Fruit fly (Drosophila melanogaster) whole organism, embryonic: Measurements from ENCODE around the gene Nup153.

ENCODE experiments used
- Asciz ChIP-seq: fragments of 200-800 bp; sonication (Bioruptor generic); optimal IDR thresholded peaks from 2 replicates; lab custom pipeline; 2017; ENCODE audit warnings: missing biosample characterization, mild to moderate bottlenecking, missing genetic modification characterization, missing genetic modification reagents
- B-H2 ChIP-seq: fragments of 200-800 bp; sonication (Bioruptor generic); optimal IDR thresholded peaks from 2 replicates; lab custom pipeline; 2018; ENCODE audit warnings: missing biosample characterization, mild to moderate bottlenecking, missing genetic modification characterization
- CG10431 ChIP-seq: fragments of 200-800 bp; sonication (Bioruptor generic); optimal IDR thresholded peaks from 3 replicates; lab custom pipeline; 2018; ENCODE audit warnings: missing biosample characterization, mild to moderate bottlenecking, missing genetic modification characterization
- CG12391 ChIP-seq: fragments of 200-800 bp; sonication (Bioruptor generic); optimal IDR thresholded peaks from 3 replicates; lab custom pipeline; 2018; ENCODE audit warnings: missing biosample characterization, mild to moderate bottlenecking, missing genetic modification characterization, moderate library complexity
- CG13296 ChIP-seq: fragments of 200-800 bp; sonication (Bioruptor generic); optimal IDR thresholded peaks from 3 replicates; lab custom pipeline; 2018; ENCODE audit warnings: missing biosample characterization, mild to moderate bottlenecking, missing genetic modification characterization
- CG15514 ChIP-seq: fragments of 200-800 bp; sonication (Bioruptor generic); optimal IDR thresholded peaks from 3 replicates; lab custom pipeline; 2017; ENCODE audit warnings: missing biosample characterization, missing genetic modification characterization, mild to moderate bottlenecking, moderate library complexity, missing genetic modification reagents
- CG18011 ChIP-seq: fragments of 200-800 bp; sonication (Bioruptor generic); optimal IDR thresholded peaks from 2 replicates; lab custom pipeline; 2017; ENCODE audit warnings: missing biosample characterization, missing genetic modification characterization, mild to moderate bottlenecking, moderate library complexity, missing genotype
- CG42726 ChIP-seq: fragments of 200-800 bp; sonication (Bioruptor generic); IDR thresholded peaks from 2 replicates; pipeline ENCODE4 v1.3.6; 2022; ENCODE audit warnings: missing biosample characterization, missing genetic modification characterization; ENCODE audit not compliant: partially characterized antibody
- CG4820 ChIP-seq: fragments of 200-800 bp; sonication (Bioruptor generic); optimal IDR thresholded peaks from 3 replicates; lab custom pipeline; 2016; ENCODE audit warnings: missing biosample characterization, missing genetic modification characterization
- CG6254 ChIP-seq: fragments of 200-800 bp; sonication (Bioruptor generic); optimal IDR thresholded peaks from 3 replicates; lab custom pipeline; 2017; ENCODE audit warnings: mild to moderate bottlenecking, missing biosample characterization, missing genetic modification reagents, missing genetic modification characterization
- CG6689 ChIP-seq: fragments of 200-800 bp; sonication (Bioruptor generic); IDR thresholded peaks from 2 replicates; pipeline ENCODE4 v1.3.6; 2022; ENCODE audit warnings: missing biosample characterization, missing genetic modification characterization
- CG9817 ChIP-seq: fragments of 200-800 bp; sonication (Bioruptor generic); optimal IDR thresholded peaks from 2 replicates; lab custom pipeline; 2018; ENCODE audit warnings: missing biosample characterization, mild to moderate bottlenecking, missing genetic modification characterization, moderate library complexity
- Camta ChIP-seq: fragments of 200-800 bp; sonication (Bioruptor generic); optimal IDR thresholded peaks from 2 replicates; lab custom pipeline; 2016; ENCODE audit warnings: missing biosample characterization, missing genetic modification characterization
- Dbx ChIP-seq: fragments of 200-800 bp; sonication (Bioruptor generic); IDR thresholded peaks from 3 replicates; pipeline ENCODE4 v1.3.6; 2022; ENCODE audit warnings: missing biosample characterization, missing genetic modification characterization
- Dll ChIP-seq: fragments of 200-800 bp; sonication (Bioruptor generic); IDR thresholded peaks from 4 replicates; pipeline ENCODE4 v1.3.6; 2022; ENCODE audit warnings: missing biosample characterization, missing genetic modification characterization; ENCODE audit not compliant: partially characterized antibody
- Fer2 ChIP-seq: fragments of 200-800 bp; sonication (Bioruptor generic); optimal IDR thresholded peaks from 2 replicates; lab custom pipeline; 2018; ENCODE audit warnings: missing biosample characterization, mild to moderate bottlenecking, missing genetic modification characterization, moderate library complexity
- Gug ChIP-seq: fragments of 200-800 bp; sonication (Bioruptor generic); IDR thresholded peaks from 4 replicates; pipeline ENCODE4 v1.3.6; 2022; ENCODE audit warnings: missing biosample characterization, missing genetic modification characterization
- Hmx ChIP-seq: fragments of 200-800 bp; sonication (Bioruptor generic); optimal IDR thresholded peaks from 2 replicates; lab custom pipeline; 2016; ENCODE audit warnings: missing biosample characterization, missing genetic modification characterization
- Mes4 ChIP-seq: fragments of 200-800 bp; sonication (Bioruptor generic); optimal IDR thresholded peaks from 2 replicates; lab custom pipeline; 2016; ENCODE audit warnings: missing biosample characterization, missing genetic modification characterization
- Neu2 ChIP-seq: fragments of 200-800 bp; sonication (Bioruptor generic); optimal IDR thresholded peaks from 3 replicates; lab custom pipeline; 2016; ENCODE audit warnings: missing biosample characterization, missing genetic modification characterization, borderline replicate concordance
- Opbp ChIP-seq: fragments of 200-800 bp; sonication (Bioruptor generic); IDR thresholded peaks from 3 replicates; pipeline ENCODE4 v1.3.6; 2022; ENCODE audit warnings: missing biosample characterization, missing genetic modification characterization; ENCODE audit not compliant: partially characterized antibody
- Trl ChIP-seq, 3 experiments: fragments of >200 bp in 2 of 3; fragments of 200-800 bp in 1 of 3; sonication (Bioruptor generic) in 1 of 3; optimal IDR thresholded peaks; 2 replicates in 1 of 3; 3 replicates in 2 of 3; lab custom pipeline; 2016 to 2017; ENCODE audit warnings: missing biosample characterization in 1 of 3, missing genetic modification characterization in 1 of 3
- ac ChIP-seq: fragments of 200-800 bp; sonication (Bioruptor generic); optimal IDR thresholded peaks from 3 replicates; lab custom pipeline; 2017; ENCODE audit warnings: missing biosample characterization, mild to moderate bottlenecking, missing genetic modification characterization
- bsh ChIP-seq, 2 experiments: fragments of 200-800 bp; sonication (Bioruptor generic); optimal IDR thresholded peaks; 2 replicates each; lab custom pipeline; 2017 to 2018; ENCODE audit warnings: mild to moderate bottlenecking in 2 of 2, missing biosample characterization in 2 of 2, missing genetic modification characterization in 2 of 2, moderate library complexity in 1 of 2
- chm ChIP-seq: fragments of 200-800 bp; sonication (Bioruptor generic); IDR thresholded peaks from 2 replicates; pipeline ENCODE4 v1.3.6; 2022; ENCODE audit warnings: missing biosample characterization, missing genetic modification characterization
- chn ChIP-seq: fragments of 200-800 bp; sonication (Bioruptor generic); optimal IDR thresholded peaks from 2 replicates; lab custom pipeline; 2016; ENCODE audit warnings: missing biosample characterization, missing genetic modification characterization
- crc ChIP-seq: fragments of 200-800 bp; sonication (Bioruptor generic); optimal IDR thresholded peaks from 2 replicates; lab custom pipeline; 2016; ENCODE audit warnings: missing biosample characterization, missing genetic modification characterization
- dati ChIP-seq: fragments of 200-800 bp; sonication (Bioruptor generic); IDR thresholded peaks from 2 replicates; pipeline ENCODE4 v1.3.6; 2022; ENCODE audit warnings: missing biosample characterization, missing genetic modification characterization
- ems ChIP-seq: fragments of 200-800 bp; sonication (Bioruptor generic); optimal IDR thresholded peaks from 3 replicates; lab custom pipeline; 2016; ENCODE audit warnings: missing biosample characterization, missing genetic modification characterization
- fd102C ChIP-seq: fragments of 200-800 bp; sonication (Bioruptor generic); optimal IDR thresholded peaks from 2 replicates; lab custom pipeline; 2018; ENCODE audit warnings: missing biosample characterization, mild to moderate bottlenecking, missing genetic modification characterization, moderate library complexity
- gcm ChIP-seq: fragments of 200-800 bp; sonication (Bioruptor generic); optimal IDR thresholded peaks from 2 replicates; lab custom pipeline; 2019; ENCODE audit warnings: missing biosample characterization, mild to moderate bottlenecking, missing genetic modification characterization, moderate library complexity
- gro ChIP-seq: fragments of 200-800 bp; sonication (Bioruptor generic); optimal IDR thresholded peaks from 2 replicates; lab custom pipeline; 2016; ENCODE audit warnings: missing biosample characterization, missing genetic modification characterization
- hb ChIP-seq: fragments of 200-800 bp; sonication (Bioruptor generic); IDR thresholded peaks from 3 replicates; pipeline ENCODE4 v1.3.6; 2022; ENCODE audit warnings: missing biosample characterization, missing genetic modification characterization; ENCODE audit not compliant: partially characterized antibody
- hkb ChIP-seq, 2 experiments: fragments of 200-800 bp in 1 of 2; fragments of >200 bp in 1 of 2; sonication (Bioruptor generic) in 1 of 2; IDR thresholded peaks in 1 of 2; optimal IDR thresholded peaks in 1 of 2; 2 replicates each; pipeline versions ENCODE4 v1.3.6 to Lab custom; 2017 to 2022; ENCODE audit warnings: missing biosample characterization in 1 of 2, missing genetic modification characterization in 1 of 2
- ind ChIP-seq: fragments of 200-800 bp; sonication (Bioruptor generic); optimal IDR thresholded peaks from 3 replicates; lab custom pipeline; 2016; ENCODE audit warnings: missing biosample characterization, missing genetic modification characterization
- kah ChIP-seq: fragments of 200-800 bp; sonication (Bioruptor generic); optimal IDR thresholded peaks from 2 replicates; lab custom pipeline; 2018; ENCODE audit warnings: missing biosample characterization, mild to moderate bottlenecking, missing genetic modification characterization
- kni ChIP-seq: fragments of 200-800 bp; sonication (Bioruptor generic); optimal IDR thresholded peaks from 3 replicates; lab custom pipeline; 2017; ENCODE audit warnings: mild to moderate bottlenecking, missing biosample characterization, missing genetic modification reagents, missing genetic modification characterization
- phol ChIP-seq: fragments of 200-800 bp; sonication (Bioruptor generic); optimal IDR thresholded peaks from 3 replicates; lab custom pipeline; 2018; ENCODE audit warnings: missing biosample characterization, mild to moderate bottlenecking, missing genetic modification characterization, moderate library complexity
- row ChIP-seq: fragments of 200-800 bp; sonication (Bioruptor generic); IDR thresholded peaks from 3 replicates; pipeline ENCODE4 v1.3.6; 2022; ENCODE audit warnings: missing biosample characterization, missing genetic modification characterization
- schlank ChIP-seq: fragments of 200-800 bp; sonication (Bioruptor generic); optimal IDR thresholded peaks from 2 replicates; lab custom pipeline; 2018; ENCODE audit warnings: missing biosample characterization, mild to moderate bottlenecking, missing genetic modification characterization
- sd ChIP-seq: fragments of 200-800 bp; sonication (Bioruptor generic); optimal IDR thresholded peaks from 3 replicates; lab custom pipeline; 2018; ENCODE audit warnings: missing biosample characterization, mild to moderate bottlenecking, missing genetic modification characterization, moderate library complexity
- sob ChIP-seq: fragments of 200-800 bp; sonication (Bioruptor generic); IDR thresholded peaks from 2 replicates; pipeline ENCODE4 v1.3.6; 2022; ENCODE audit warnings: missing biosample characterization, missing genetic modification characterization
- sr ChIP-seq: fragments of 200-800 bp; sonication (Bioruptor generic); IDR thresholded peaks from 3 replicates; pipeline ENCODE4 v1.3.6; 2022; ENCODE audit warnings: missing biosample characterization, missing genetic modification characterization
- tap ChIP-seq: fragments of 200-800 bp; optimal IDR thresholded peaks from 3 replicates; lab custom pipeline; 2019; ENCODE audit warnings: missing biosample characterization, mild to moderate bottlenecking, missing genetic modification characterization, moderate library complexity
- tll ChIP-seq, 2 experiments: fragments of 200-800 bp in 1 of 2; fragments of >200 bp in 1 of 2; sonication (Bioruptor generic) in 1 of 2; optimal IDR thresholded peaks; 2 replicates each; lab custom pipeline; 2017 to 2019; ENCODE audit warnings: missing biosample characterization in 2 of 2, missing genetic modification characterization in 2 of 2, mild to moderate bottlenecking in 1 of 2, moderate library complexity in 1 of 2
- unc-4 ChIP-seq: fragments of 200-800 bp; sonication (Bioruptor generic); IDR thresholded peaks from 2 replicates; pipeline ENCODE4 v1.3.6; 2022; ENCODE audit warnings: missing biosample characterization, missing genetic modification characterization; ENCODE audit not compliant: partially characterized antibody
- wor ChIP-seq: fragments of 200-800 bp; sonication (Bioruptor generic); IDR thresholded peaks from 2 replicates; pipeline ENCODE4 v1.3.6; 2022; ENCODE audit warnings: missing biosample characterization, missing genetic modification characterization
- zfh1 ChIP-seq: fragments of 200-800 bp; sonication (Bioruptor generic); IDR thresholded peaks from 3 replicates; pipeline ENCODE4 v1.3.6; 2022; ENCODE audit warnings: missing biosample characterization, missing genetic modification characterization

Nup153 gene

dm6 chrX:16552567-16552966, 46.5 kb upstream of the Nup153 start (continued):
- TF ChIP-seq hkb (optimal IDR thresholded peaks at IDR 0.05; lab: Kevin White, UChicago) = no peak
- TF ChIP-seq hkb (GFP tag; IDR thresholded peaks at IDR 0.05; lab: Robert Waterston, UW) = peak; percentile 86
- TF ChIP-seq Gug = peak; percentile 59; the same call in 3 of the 4 replicates
- TF ChIP-seq Hmx (GFP tag; lab: Kevin White, UChicago) = no peak
- no peak for TF ChIP-seq fd102C (GFP tag; lab: Kevin White, UChicago)
- TF ChIP-seq CG15514 (GFP tag; lab: Kevin White, UChicago) = peak; percentile 77
- peak; percentile 86; the same call in 1 of the 2 replicates for TF ChIP-seq chm (GFP tag; lab: Robert Waterston, UW)
- peak; percentile 30; the same call in 1 of the 3 replicates for TF ChIP-seq sr (GFP tag; lab: Robert Waterston, UW)
- TF ChIP-seq CG10431 (GFP tag; lab: Kevin White, UChicago) = peak; percentile 17
- peak; percentile 79 for TF ChIP-seq sob (GFP tag; lab: Robert Waterston, UW)
- peak; percentile 11 for TF ChIP-seq Fer2 (tag; lab: Kevin White, UChicago)
- peak; percentile 81 for TF ChIP-seq Asciz (GFP tag; lab: Kevin White, UChicago)
- TF ChIP-seq wor = peak; percentile 28; the same call in 1 of the 2 replicates
- TF ChIP-seq Dbx (GFP tag; lab: Robert Waterston, UW) = peak; percentile 73; the same call in 2 of the 3 replicates
- TF ChIP-seq chn = peak; percentile 45
- peak; percentile 79 for TF ChIP-seq CG6689 (GFP tag; lab: Robert Waterston, UW)
- peak; percentile 68 for TF ChIP-seq schlank (tag; lab: Kevin White, UChicago)
- peak; percentile 10 for TF ChIP-seq B-H2 (GFP tag; lab: Kevin White, UChicago)
- peak; percentile 73 for TF ChIP-seq CG6254 (GFP tag; lab: Kevin White, UChicago)
- peak; percentile 47 for TF ChIP-seq crc (GFP tag; lab: Kevin White, UChicago)
- TF ChIP-seq bsh (GFP tag; optimal IDR thresholded peaks at IDR 0.05; lab: Kevin White, UChicago) = peak; percentile 71 to 89
- peak; percentile 80 for TF ChIP-seq ind (GFP tag; lab: Kevin White, UChicago)
- TF ChIP-seq Trl (optimal IDR thresholded peaks at IDR 0.05; lab: Kevin White, UChicago) = no peak
- peak; percentile 49 for TF ChIP-seq Trl (GFP tag; optimal IDR thresholded peaks at IDR 0.05; lab: Kevin White, UChicago)
- TF ChIP-seq CG4820 = peak; percentile 69
- TF ChIP-seq row (GFP tag; lab: Robert Waterston, UW) = peak; percentile 82
- no peak for TF ChIP-seq Opbp (GFP tag; lab: Robert Waterston, UW)
- peak; percentile 72 for TF ChIP-seq tap
- peak; percentile 96 for TF ChIP-seq sd (tag; lab: Kevin White, UChicago)
- TF ChIP-seq unc-4 (GFP tag; lab: Robert Waterston, UW) = no peak
- peak; percentile 69 for TF ChIP-seq kah (GFP tag; lab: Kevin White, UChicago)
- TF ChIP-seq dati = no peak
- no peak for TF ChIP-seq Neu2 (GFP tag; lab: Kevin White, UChicago)
- no peak for TF ChIP-seq CG42726 (GFP tag; lab: Robert Waterston, UW)
- TF ChIP-seq ac (GFP tag; lab: Kevin White, UChicago) = peak; percentile 38
- no peak for TF ChIP-seq kni (GFP tag; lab: Kevin White, UChicago)
- TF ChIP-seq tll (GFP tag; optimal IDR thresholded peaks at IDR 0.05; lab: Kevin White, UChicago) = no peak
- TF ChIP-seq CG12391 (tag; lab: Kevin White, UChicago) = peak; percentile 87
- peak; percentile 53 for TF ChIP-seq CG9817 (tag; lab: Kevin White, UChicago)
- no peak for TF ChIP-seq hb
- TF ChIP-seq ems = peak; percentile 74
- TF ChIP-seq gcm = peak; percentile 72
- peak; percentile 84 for TF ChIP-seq phol (tag; lab: Kevin White, UChicago)
- peak; percentile 70 for TF ChIP-seq CG18011 (GFP tag; lab: Kevin White, UChicago)
- TF ChIP-seq Camta (GFP tag; lab: Kevin White, UChicago) = peak; percentile 42
- TF ChIP-seq Dll (GFP tag; lab: Robert Waterston, UW) = 0 out of 4 replicates have a peak, but pooled peaks have one; percentile 15
- TF ChIP-seq Mes4 (GFP tag; lab: Kevin White, UChicago) = peak; percentile 43
- peak; percentile 72 for TF ChIP-seq gro (GFP tag; lab: Kevin White, UChicago)
- peak; percentile 82 for TF ChIP-seq zfh1 (GFP tag; lab: Robert Waterston, UW)
- TF ChIP-seq CG13296 (GFP tag; lab: Kevin White, UChicago) = peak; percentile 82
